Worm (Caenorhabditis elegans): ENCODE results near the gene atg-2.

ce11 chrX:6856793-6857192 lies 50.2 kb downstream of the atg-2 start:
- TF ChIP-seq med-1 (GFP tag; optimal IDR thresholded peaks at IDR 0.05; ENCODE audit: insufficient read depth) (no peak), klf-2 (GFP tag; conservative IDR thresholded peaks at IDR 0.05) (no peak), ztf-23 (GFP tag; IDR thresholded peaks at IDR 0.05) (no peak), ref-1 (GFP tag; conservative IDR thresholded peaks at IDR 0.05) (no peak), T22C8.4 (GFP tag; IDR thresholded peaks at IDR 0.05) (no peak), tab-1 (GFP tag; IDR thresholded peaks at IDR 0.05) (no peak), flt-1 (GFP tag; IDR thresholded peaks at IDR 0.05) (no peak), ztf-29 (GFP tag; IDR thresholded peaks at IDR 0.05) (no peak)
